Worm (Caenorhabditis elegans) whole organism, L1 larva: ENCODE measurements around the gene math-49.
"Not testable (repeated sequence)": the region's sequence is repeated elsewhere in the genome, so short reads cannot be mapped to it uniquely, and the experiment has no call there.

Experiments
- C04F5.9 ChIP-seq: sonication (generic microtip); optimal IDR thresholded peaks from 2 replicates; lab custom pipeline; 2016; ENCODE audit warnings: missing genetic modification characterization, missing compliant biosample characterization
- C34B4.2 ChIP-seq: sonication (generic microtip); optimal IDR thresholded peaks from 2 replicates; lab custom pipeline; 2017; ENCODE audit warnings: mild to moderate bottlenecking, missing genetic modification characterization, missing compliant biosample characterization
- aha-1 ChIP-seq: fragments of 150-350 bp; optimal IDR thresholded peaks from 2 replicates; lab custom pipeline; 2014; ENCODE audit warnings: missing biosample characterization, missing genetic modification characterization
- ceh-8 ChIP-seq: fragments of 200-800 bp; sonication (Bioruptor generic); optimal IDR thresholded peaks from 2 replicates; lab custom pipeline; 2018; ENCODE audit warnings: mild to moderate bottlenecking, missing genetic modification characterization, moderate library complexity, missing compliant biosample characterization
- ceh-90 ChIP-seq: sonication (generic microtip); optimal IDR thresholded peaks from 2 replicates; lab custom pipeline; 2016; ENCODE audit warnings: missing genetic modification characterization, missing compliant biosample characterization
- efl-1 ChIP-seq, 4 experiments: fragments of 150-350 bp; optimal IDR thresholded peaks in 3 of 4; peaks in 1 of 4; 1 replicate in 1 of 4; 2 replicates in 3 of 4; lab custom pipeline; 2014; ENCODE audit warnings: missing biosample characterization in 2 of 4, missing genetic modification characterization in 2 of 4, missing genetic modification reagents in 2 of 4
- egl-27 ChIP-seq, 2 experiments: fragments of 150-350 bp in 1 of 2; sonication (generic microtip); optimal IDR thresholded peaks; 3 replicates each; lab custom pipeline; 2017 to 2018; ENCODE audit warnings: missing biosample characterization in 2 of 2, missing genetic modification characterization in 2 of 2, missing genetic modification reagents in 2 of 2
- elt-2 ChIP-seq: sonication (generic microtip); optimal IDR thresholded peaks from 2 replicates; lab custom pipeline; 2016; ENCODE audit warnings: missing genetic modification characterization, mild to moderate bottlenecking, inconsistent platforms, missing compliant biosample characterization, missing genetic modification reagents
- ets-5 ChIP-seq: fragments of 200-800 bp; sonication (Bioruptor generic); IDR thresholded peaks from 2 replicates; pipeline ENCODE4 v1.3.6; 2022; ENCODE audit warnings: missing genetic modification characterization, missing compliant biosample characterization
- isw-1 ChIP-seq: fragments of 200-800 bp; sonication (Bioruptor generic); IDR thresholded peaks from 2 replicates; pipeline ENCODE4 v1.3.6; 2022; ENCODE audit warnings: missing genetic modification characterization, missing compliant biosample characterization
- jun-1 ChIP-seq: fragments of 150-350 bp; optimal IDR thresholded peaks from 2 replicates; lab custom pipeline; 2014; ENCODE audit warnings: missing biosample characterization, missing genetic modification reagents, missing genetic modification characterization
- lin-15B ChIP-seq: fragments of 150-350 bp; sonication (generic microtip); optimal IDR thresholded peaks from 3 replicates; lab custom pipeline; 2014; ENCODE audit warnings: missing biosample characterization, missing genetic modification characterization
- lin-35 ChIP-seq, 2 experiments: fragments of 150-350 bp; optimal IDR thresholded peaks; 2 replicates each; lab custom pipeline; 2014; ENCODE audit warnings: missing biosample characterization in 2 of 2, missing genetic modification characterization in 2 of 2, missing genetic modification reagents in 2 of 2
- lir-3 ChIP-seq: sonication (generic microtip); optimal IDR thresholded peaks from 2 replicates; lab custom pipeline; 2016; ENCODE audit warnings: mild to moderate bottlenecking, missing genetic modification characterization, moderate library complexity, missing compliant biosample characterization; ENCODE audit not compliant: poor library complexity
- mab-9 ChIP-seq: fragments of 200-800 bp; sonication (Bioruptor generic); IDR thresholded peaks from 2 replicates; pipeline ENCODE4 v1.3.6; 2022; ENCODE audit warnings: missing genetic modification reagents, missing genetic modification characterization, missing compliant biosample characterization
- nhr-28 ChIP-seq: fragments of 150-350 bp; optimal IDR thresholded peaks from 2 replicates; lab custom pipeline; 2014; ENCODE audit warnings: missing biosample characterization, missing genetic modification characterization
- nhr-71 ChIP-seq: sonication (generic microtip); optimal IDR thresholded peaks from 2 replicates; lab custom pipeline; 2016; ENCODE audit warnings: mild to moderate bottlenecking, missing genetic modification characterization, moderate library complexity, missing compliant biosample characterization
- pqm-1 ChIP-seq: sonication (generic microtip); optimal IDR thresholded peaks from 3 replicates; lab custom pipeline; 2017; ENCODE audit warnings: missing biosample characterization, missing genetic modification characterization
- skn-1 ChIP-seq: fragments of 150-350 bp; optimal IDR thresholded peaks from 2 replicates; lab custom pipeline; 2014; ENCODE audit warnings: missing biosample characterization, missing genetic modification characterization
- snpc-4 ChIP-seq: fragments of 150-350 bp; optimal IDR thresholded peaks from 2 replicates; lab custom pipeline; 2014; ENCODE audit warnings: missing biosample characterization, missing genetic modification characterization
- sox-4 ChIP-seq: sonication (generic microtip); optimal IDR thresholded peaks from 2 replicates; lab custom pipeline; 2016; ENCODE audit warnings: missing genetic modification characterization, missing compliant biosample characterization
- tbx-2 ChIP-seq: sonication (generic microtip); optimal IDR thresholded peaks from 2 replicates; lab custom pipeline; 2016; ENCODE audit warnings: missing genetic modification characterization, missing compliant biosample characterization
- tlp-1 ChIP-seq: fragments of 150-350 bp; optimal IDR thresholded peaks from 2 replicates; lab custom pipeline; 2014; ENCODE audit warnings: missing biosample characterization, missing genetic modification characterization
- unc-30 ChIP-seq: sonication (generic microtip); optimal IDR thresholded peaks from 2 replicates; lab custom pipeline; 2017; ENCODE audit warnings: missing biosample characterization, missing genetic modification characterization
- unc-86 ChIP-seq: sonication (generic microtip); optimal IDR thresholded peaks from 2 replicates; lab custom pipeline; 2016; ENCODE audit warnings: missing genetic modification characterization, missing compliant biosample characterization
- unc-98 ChIP-seq: fragments of 200-800 bp; sonication (Bioruptor generic); IDR thresholded peaks from 2 replicates; pipeline ENCODE4 v1.3.6; 2022; ENCODE audit warnings: missing genetic modification characterization, missing compliant biosample characterization
- xbp-1 ChIP-seq: sonication (generic microtip); optimal IDR thresholded peaks from 2 replicates; lab custom pipeline; 2016; ENCODE audit warnings: missing genetic modification characterization, missing compliant biosample characterization
- zip-4 ChIP-seq: fragments of 200-800 bp; sonication (Bioruptor generic); optimal IDR thresholded peaks from 2 replicates; lab custom pipeline; 2018; ENCODE audit warnings: mild to moderate bottlenecking, missing genetic modification characterization, moderate library complexity, missing compliant biosample characterization
- ztf-4 ChIP-seq: fragments of 150-350 bp; optimal IDR thresholded peaks from 2 replicates; lab custom pipeline; 2014; ENCODE audit warnings: missing biosample characterization, missing genetic modification characterization

Gene math-49

ce11 chrII:1955568-1955967 is at the start of gene math-49:
Gene math-49 (minus strand): TSS chrII:1955668.
- TF ChIP-seq pqm-1 (tag; lab: Kevin White, UChicago); zip-4 (GFP tag; lab: Kevin White, UChicago); lir-3 (tag; lab: Kevin White, UChicago): not testable (repeated sequence)
- TF ChIP-seq, all 84 proteins: peak for 0; not testable (repeated sequence) for 84

ce11 chrII:2000720-2001119 is 45.3 kb upstream of the math-49 start, which contains the start of gene ceh-84:
Gene ceh-84 (minus strand): TSS chrII:2000820.
- not testable (repeated sequence) for TF ChIP-seq ztf-4 (tag; lab: Kevin White, UChicago); ceh-90 (tag; lab: Kevin White, UChicago); ceh-8 (GFP tag; lab: Kevin White, UChicago)
- TF ChIP-seq, all 84 proteins: peak for 0; not testable (repeated sequence) for 84

ce11 chrII:1998561-1998960 is 43.1 kb upstream of the math-49 start, which contains the start of gene math-19:
Gene math-19 (plus strand): TSS chrII:1998861.
- not testable (repeated sequence) for TF ChIP-seq nhr-28; isw-1 (GFP tag; lab: Robert Waterston, UW); sox-4 (tag; lab: Kevin White, UChicago)

ce11 chrII:1996237-1996636 is 40.8 kb upstream of the math-49 start, which contains the start of gene math-20:
Gene math-20 (plus strand): TSS chrII:1996537.
- no peak for TF ChIP-seq unc-86 (tag; lab: Kevin White, UChicago)
- TF ChIP-seq mab-9 (GFP tag; lab: Robert Waterston, UW), result no peak
- no peak for TF ChIP-seq nhr-71 (tag; lab: Kevin White, UChicago)
- TF ChIP-seq tbx-2 (tag; lab: Kevin White, UChicago), result no peak
- no peak for TF ChIP-seq C04F5.9 (tag; lab: Kevin White, UChicago)
- TF ChIP-seq lin-15B (tag; lab: Kevin White, UChicago), result no peak
- no peak for TF ChIP-seq tlp-1 (tag; lab: Kevin White, UChicago)
- no peak for TF ChIP-seq aha-1
- no peak for TF ChIP-seq skn-1 (tag; lab: Kevin White, UChicago)
- TF ChIP-seq C34B4.2, result no peak
- no peak for TF ChIP-seq egl-27 (tag; optimal IDR thresholded peaks at IDR 0.05; lab: Kevin White, UChicago)

ce11 chrII:1995744-1996143 is 40.3 kb upstream of the math-49 start:
- TF ChIP-seq pqm-1 (tag; lab: Kevin White, UChicago) (peak; percentile 27), lin-35 (GFP tag; optimal IDR thresholded peaks at IDR 0.05; lab: Kevin White, UChicago) (peak in 1 of 2 experiments; percentile 14), elt-2 (tag; lab: Kevin White, UChicago) (peak; percentile 84), unc-30 (tag; lab: Kevin White, UChicago) (no peak)

- no peak for TF ChIP-seq unc-98 (GFP tag; lab: Robert Waterston, UW)
- no peak for TF ChIP-seq ceh-90 (tag; lab: Kevin White, UChicago)
- no peak for TF ChIP-seq efl-1 (optimal IDR thresholded peaks at IDR 0.05; lab: Kevin White, UChicago)
- no peak for TF ChIP-seq efl-1 (GFP tag; optimal IDR thresholded peaks at IDR 0.05 in 1 of 2; lab: Kevin White, UChicago)
- no peak for TF ChIP-seq snpc-4
- TF ChIP-seq xbp-1, result no peak
- TF ChIP-seq, all 84 proteins: peak for 0
Measured at ce11 chrII:1993738-1994137, 38.3 kb upstream of the math-49 start, which contains the start of gene math-21. Gene math-21 (plus strand): TSS chrII:1994038.

- TF ChIP-seq efl-1 (optimal IDR thresholded peaks at IDR 0.05; lab: Kevin White, UChicago) (no peak), efl-1 (GFP tag; optimal IDR thresholded peaks at IDR 0.05 in 1 of 2; lab: Kevin White, UChicago) (peak in 1 of 2 experiments; percentile 30), pqm-1 (tag; lab: Kevin White, UChicago) (no peak), ets-5 (GFP tag; lab: Robert Waterston, UW) (no peak), jun-1 (tag; lab: Kevin White, UChicago) (no peak)
Measured at ce11 chrII:1989010-1989409, 33.5 kb upstream of the math-49 start, which contains the start of gene math-44. Gene math-44 (plus strand): TSS chrII:1989310.
